Fruit fly (Drosophila melanogaster) whole organism, embryonic: ENCODE results near the gene Cyp12a5.

Experiments used
- Asciz ChIP-seq: fragments of 200-800 bp; sonication (Bioruptor generic); optimal IDR thresholded peaks from 2 replicates; lab custom pipeline; 2017; ENCODE audit warnings: missing biosample characterization, mild to moderate bottlenecking, missing genetic modification characterization, missing genetic modification reagents
- Awh ChIP-seq: fragments of 200-800 bp; sonication (Bioruptor generic); IDR thresholded peaks from 2 replicates; pipeline ENCODE4, ENCODE4 v1.3.6; 2022; ENCODE audit warnings: missing biosample characterization, missing genetic modification characterization
- CG14965 ChIP-seq: fragments of 200-800 bp; sonication (Bioruptor generic); optimal IDR thresholded peaks from 2 replicates; lab custom pipeline; 2016; ENCODE audit warnings: missing biosample characterization, missing genetic modification characterization, borderline replicate concordance
- CG1603 ChIP-seq: fragments of 200-800 bp; sonication (Bioruptor generic); optimal IDR thresholded peaks from 2 replicates; lab custom pipeline; 2019; ENCODE audit warnings: missing biosample characterization, mild to moderate bottlenecking, missing genetic modification characterization, moderate library complexity
- CG17361 ChIP-seq: fragments of 200-800 bp; sonication (Bioruptor generic); IDR thresholded peaks from 3 replicates; pipeline ENCODE4 v1.3.6; 2022; ENCODE audit warnings: missing biosample characterization, missing genetic modification characterization
- CG18262 ChIP-seq: fragments of 200-800 bp; optimal IDR thresholded peaks from 3 replicates; lab custom pipeline; 2019; ENCODE audit warnings: missing biosample characterization, mild to moderate bottlenecking, missing genetic modification characterization, moderate library complexity
- CG18476 ChIP-seq: fragments of 200-800 bp; sonication (Bioruptor generic); optimal IDR thresholded peaks from 2 replicates; lab custom pipeline; 2016; ENCODE audit warnings: missing biosample characterization, mild to moderate bottlenecking, missing genetic modification characterization
- CG2875 ChIP-seq: fragments of 200-800 bp; sonication (Bioruptor generic); optimal IDR thresholded peaks from 2 replicates; lab custom pipeline; 2017; ENCODE audit warnings: missing biosample characterization, mild to moderate bottlenecking, missing genetic modification characterization, missing genetic modification reagents
- CG2889 ChIP-seq: fragments of 200-800 bp; sonication (Bioruptor generic); IDR thresholded peaks from 3 replicates; pipeline ENCODE4 v1.3.6; 2022; ENCODE audit warnings: missing biosample characterization, missing genetic modification characterization
- CG30403 ChIP-seq: fragments of 200-800 bp; sonication (Bioruptor generic); optimal IDR thresholded peaks from 3 replicates; lab custom pipeline; 2016; ENCODE audit warnings: missing biosample characterization, missing genetic modification characterization
- CG30431 ChIP-seq: fragments of 200-800 bp; sonication (Bioruptor generic); optimal IDR thresholded peaks from 2 replicates; lab custom pipeline; 2017; ENCODE audit warnings: missing biosample characterization, missing genetic modification characterization
- CG31441 ChIP-seq: fragments of 200-800 bp; sonication (Bioruptor generic); IDR thresholded peaks from 2 replicates; pipeline ENCODE4 v1.3.6; 2022; ENCODE audit warnings: missing biosample characterization, missing genetic modification characterization
- CG4328 ChIP-seq: fragments of 200-800 bp; sonication (Bioruptor generic); optimal IDR thresholded peaks from 3 replicates; lab custom pipeline; 2017; ENCODE audit warnings: missing biosample characterization, missing genetic modification reagents, missing genetic modification characterization
- CG4617 ChIP-seq: fragments of 200-800 bp; sonication (Bioruptor generic); optimal IDR thresholded peaks from 3 replicates; lab custom pipeline; 2016; ENCODE audit warnings: missing biosample characterization, missing genetic modification characterization, borderline replicate concordance
- CG5953 ChIP-seq: fragments of 200-800 bp; sonication (Bioruptor generic); IDR thresholded peaks from 2 replicates; pipeline ENCODE4 v1.3.6; 2022; ENCODE audit warnings: missing biosample characterization, missing genetic modification characterization
- CG6654 ChIP-seq: fragments of 200-800 bp; sonication (Bioruptor generic); optimal IDR thresholded peaks from 2 replicates; lab custom pipeline; 2017; ENCODE audit warnings: missing biosample characterization, mild to moderate bottlenecking, missing genetic modification characterization
- CG7271 ChIP-seq: fragments of 200-800 bp; sonication (Bioruptor generic); optimal IDR thresholded peaks from 2 replicates; lab custom pipeline; 2018; ENCODE audit warnings: missing biosample characterization, mild to moderate bottlenecking, missing genetic modification characterization, moderate library complexity
- CG7786 ChIP-seq: fragments of 200-800 bp; sonication (Bioruptor generic); optimal IDR thresholded peaks from 2 replicates; lab custom pipeline; 2016; ENCODE audit warnings: missing biosample characterization, missing genetic modification characterization
- CG7928 ChIP-seq: fragments of 200-800 bp; sonication (Bioruptor generic); optimal IDR thresholded peaks from 2 replicates; lab custom pipeline; 2017; ENCODE audit warnings: missing biosample characterization, mild to moderate bottlenecking, missing genetic modification characterization
- CG8281 ChIP-seq: fragments of 200-800 bp; sonication (Bioruptor generic); optimal IDR thresholded peaks from 2 replicates; lab custom pipeline; 2018; ENCODE audit warnings: missing biosample characterization, mild to moderate bottlenecking, missing genetic modification characterization, moderate library complexity
- CG9727 ChIP-seq: fragments of 200-800 bp; sonication (Bioruptor generic); optimal IDR thresholded peaks from 3 replicates; lab custom pipeline; 2017; ENCODE audit warnings: missing biosample characterization, mild to moderate bottlenecking, missing genetic modification characterization
- CG9932 ChIP-seq: fragments of 200-800 bp; sonication (Bioruptor generic); IDR thresholded peaks from 2 replicates; pipeline ENCODE4 v1.3.6; 2022; ENCODE audit warnings: missing biosample characterization, missing genetic modification characterization
- Camta ChIP-seq: fragments of 200-800 bp; sonication (Bioruptor generic); optimal IDR thresholded peaks from 2 replicates; lab custom pipeline; 2016; ENCODE audit warnings: missing biosample characterization, missing genetic modification characterization
- E2f1 ChIP-seq: fragments of 200-800 bp; sonication (Bioruptor generic); IDR thresholded peaks from 2 replicates; pipeline ENCODE4 v1.3.6; 2022; ENCODE audit warnings: missing biosample characterization, missing genetic modification characterization
- Fer2 ChIP-seq: fragments of 200-800 bp; sonication (Bioruptor generic); optimal IDR thresholded peaks from 2 replicates; lab custom pipeline; 2018; ENCODE audit warnings: missing biosample characterization, mild to moderate bottlenecking, missing genetic modification characterization, moderate library complexity
- H2.0 ChIP-seq: fragments of 200-800 bp; sonication (Bioruptor generic); IDR thresholded peaks from 2 replicates; pipeline ENCODE4 v1.3.6; 2022; ENCODE audit warnings: missing biosample characterization, missing genetic modification characterization
- HLH4C ChIP-seq: fragments of 200-800 bp; sonication (Bioruptor generic); IDR thresholded peaks from 3 replicates; pipeline ENCODE4 v1.3.6; 2022; ENCODE audit warnings: missing biosample characterization, missing genetic modification characterization; ENCODE audit not compliant: partially characterized antibody
- HLHmδ ChIP-seq: fragments of 200-800 bp; sonication (Bioruptor generic); optimal IDR thresholded peaks from 2 replicates; lab custom pipeline; 2018; ENCODE audit warnings: missing biosample characterization, mild to moderate bottlenecking, missing genetic modification characterization, moderate library complexity
- Hmr ChIP-seq: fragments of 200-800 bp; sonication (Bioruptor generic); optimal IDR thresholded peaks from 3 replicates; lab custom pipeline; 2017; ENCODE audit warnings: mild to moderate bottlenecking, missing biosample characterization, missing genetic modification reagents, missing genetic modification characterization
- Optix ChIP-seq: fragments of 200-800 bp; sonication (Bioruptor generic); IDR thresholded peaks from 3 replicates; pipeline ENCODE4 v1.3.6; 2022; ENCODE audit warnings: missing biosample characterization, missing genetic modification characterization
- Sin3A ChIP-seq: fragments of >200 bp; optimal IDR thresholded peaks from 2 replicates; lab custom pipeline; 2018
- Sox100B ChIP-seq: fragments of 200-800 bp; sonication (Bioruptor generic); optimal IDR thresholded peaks from 3 replicates; lab custom pipeline; 2018; ENCODE audit warnings: missing biosample characterization, mild to moderate bottlenecking, missing genetic modification characterization
- Tbp ChIP-seq: fragments of >200 bp; optimal IDR thresholded peaks from 2 replicates; lab custom pipeline; 2018; ENCODE audit warnings: missing biosample characterization, missing genetic modification characterization
- cg ChIP-seq: fragments of 200-800 bp; sonication (Bioruptor generic); optimal IDR thresholded peaks from 3 replicates; lab custom pipeline; 2019; ENCODE audit warnings: missing biosample characterization, mild to moderate bottlenecking, missing genetic modification characterization, moderate library complexity
- chn ChIP-seq: fragments of 200-800 bp; sonication (Bioruptor generic); optimal IDR thresholded peaks from 2 replicates; lab custom pipeline; 2016; ENCODE audit warnings: missing biosample characterization, missing genetic modification characterization
- jigr1 ChIP-seq: fragments of 200-800 bp; sonication (Bioruptor generic); IDR thresholded peaks from 3 replicates; pipeline ENCODE4 v1.3.6; 2022; ENCODE audit warnings: missing biosample characterization, missing genetic modification characterization
- jumu ChIP-seq: fragments of 200-800 bp; sonication (Bioruptor generic); optimal IDR thresholded peaks from 3 replicates; lab custom pipeline; 2016; ENCODE audit warnings: missing biosample characterization, missing genetic modification characterization
- kah ChIP-seq: fragments of 200-800 bp; sonication (Bioruptor generic); optimal IDR thresholded peaks from 2 replicates; lab custom pipeline; 2018; ENCODE audit warnings: missing biosample characterization, mild to moderate bottlenecking, missing genetic modification characterization
- lab ChIP-seq: fragments of 200-800 bp; sonication (Bioruptor generic); optimal IDR thresholded peaks from 3 replicates; lab custom pipeline; 2017; ENCODE audit warnings: missing biosample characterization, missing genetic modification characterization, mild to moderate bottlenecking, moderate library complexity, missing genetic modification reagents
- luna ChIP-seq: fragments of 200-800 bp; sonication (Bioruptor generic); optimal IDR thresholded peaks from 2 replicates; lab custom pipeline; 2016; ENCODE audit warnings: missing biosample characterization, missing genetic modification characterization
- p53 ChIP-seq: fragments of 200-800 bp; sonication (Bioruptor generic); optimal IDR thresholded peaks from 2 replicates; lab custom pipeline; 2016; ENCODE audit warnings: missing biosample characterization, missing genetic modification characterization
- pnt ChIP-seq: fragments of 200-800 bp; sonication (Bioruptor generic); optimal IDR thresholded peaks from 3 replicates; lab custom pipeline; 2016; ENCODE audit warnings: missing biosample characterization, missing genetic modification characterization
- schlank ChIP-seq: fragments of 200-800 bp; sonication (Bioruptor generic); optimal IDR thresholded peaks from 2 replicates; lab custom pipeline; 2018; ENCODE audit warnings: missing biosample characterization, mild to moderate bottlenecking, missing genetic modification characterization
- sob ChIP-seq: fragments of 200-800 bp; sonication (Bioruptor generic); IDR thresholded peaks from 2 replicates; pipeline ENCODE4 v1.3.6; 2022; ENCODE audit warnings: missing biosample characterization, missing genetic modification characterization
- vfl ChIP-seq: fragments of 200-800 bp; sonication (Bioruptor generic); optimal IDR thresholded peaks from 2 replicates; lab custom pipeline; 2016; ENCODE audit warnings: missing biosample characterization, missing genetic modification characterization
- wdn ChIP-seq: fragments of 200-800 bp; sonication (Bioruptor generic); IDR thresholded peaks from 2 replicates; pipeline ENCODE4 v1.3.6; 2022; ENCODE audit warnings: missing biosample characterization, missing genetic modification characterization
- wek ChIP-seq: fragments of 200-800 bp; sonication (Bioruptor generic); optimal IDR thresholded peaks from 3 replicates; lab custom pipeline; 2018; ENCODE audit warnings: missing biosample characterization, mild to moderate bottlenecking, missing genetic modification characterization, moderate library complexity

Cyp12a5 gene

dm6 chr3R:19151848-19152787 is 19.7 kb downstream of the Cyp12a5 start (continued):
- TF ChIP-seq CG5953 (GFP tag; lab: Robert Waterston, UW), result peak; percentile 36; the same call in 1 of the 2 replicates
- TF ChIP-seq CG9932 (GFP tag; lab: Robert Waterston, UW), result peak; percentile 48; the same call in 1 of the 2 replicates
- TF ChIP-seq Hmr (GFP tag; lab: Kevin White, UChicago), result no peak
- TF ChIP-seq CG17361 (GFP tag; lab: Robert Waterston, UW), result 0 out of 3 replicates have a peak, but pooled peaks have one; percentile 28
- TF ChIP-seq Optix (GFP tag; lab: Robert Waterston, UW), result no peak
- TF ChIP-seq wek (GFP tag; lab: Kevin White, UChicago), result no peak
- TF ChIP-seq vfl (GFP tag; lab: Kevin White, UChicago), result no peak
- no peak for TF ChIP-seq CG2875 (GFP tag; lab: Kevin White, UChicago)
- 0 out of 2 replicates have a peak, but pooled peaks have one; percentile 10 for TF ChIP-seq wdn (GFP tag; lab: Robert Waterston, UW)
- TF ChIP-seq CG30431 (GFP tag; lab: Kevin White, UChicago), result no peak
- TF ChIP-seq CG2889 (GFP tag; lab: Robert Waterston, UW), result no peak; the same call in 2 of the 3 replicates
- TF ChIP-seq chn (GFP tag; lab: Kevin White, UChicago), result no peak
- TF ChIP-seq CG4617 (GFP tag; lab: Kevin White, UChicago), result no peak
- peak; percentile 55 for TF ChIP-seq sob (GFP tag; lab: Robert Waterston, UW)
- TF ChIP-seq kah (GFP tag; lab: Kevin White, UChicago), result no peak
- no peak for TF ChIP-seq CG18476 (GFP tag; lab: Kevin White, UChicago)
- peak; percentile 67 for TF ChIP-seq E2f1 (GFP tag; lab: Robert Waterston, UW)
- no peak for TF ChIP-seq pnt (GFP tag; lab: Kevin White, UChicago)
- no peak for TF ChIP-seq p53 (GFP tag; lab: Kevin White, UChicago)
- no peak for TF ChIP-seq Fer2
- TF ChIP-seq jumu (GFP tag; lab: Kevin White, UChicago), result no peak
- TF ChIP-seq Sin3A (lab: Kevin White, UChicago), result no peak
- no peak for TF ChIP-seq CG8281
- peak; percentile 13 for TF ChIP-seq schlank (tag; lab: Kevin White, UChicago)
- TF ChIP-seq CG31441, result 0 out of 2 replicates have a peak, but pooled peaks have one; percentile 24
- TF ChIP-seq lab (GFP tag; lab: Kevin White, UChicago), result peak; percentile 61
- TF ChIP-seq CG4328, result no peak
- no peak for TF ChIP-seq Tbp (GFP tag; lab: Kevin White, UChicago)
- TF ChIP-seq Sox100B (GFP tag; lab: Kevin White, UChicago), result peak; percentile 25
- TF ChIP-seq CG9727, result peak; percentile 16
- no peak for TF ChIP-seq Awh (GFP tag; lab: Robert Waterston, UW)
- TF ChIP-seq CG1603 (tag; lab: Kevin White, UChicago), result no peak
- TF ChIP-seq Asciz (GFP tag; lab: Kevin White, UChicago), result no peak
- TF ChIP-seq CG7271 (tag; lab: Kevin White, UChicago), result no peak
- no peak for TF ChIP-seq CG14965 (GFP tag; lab: Kevin White, UChicago)
- no peak for TF ChIP-seq luna (GFP tag; lab: Kevin White, UChicago)
- no peak for TF ChIP-seq HLHmδ (GFP tag; lab: Kevin White, UChicago)
- no peak for TF ChIP-seq CG6654 (GFP tag; lab: Kevin White, UChicago)
- no peak for TF ChIP-seq CG7928 (GFP tag; lab: Kevin White, UChicago)
- no peak for TF ChIP-seq Camta (GFP tag; lab: Kevin White, UChicago)
- no peak for TF ChIP-seq cg (GFP tag; lab: Kevin White, UChicago)
- TF ChIP-seq CG30403 (GFP tag; lab: Kevin White, UChicago), result peak; percentile 13
- no peak for TF ChIP-seq CG7786 (GFP tag; lab: Kevin White, UChicago)
- TF ChIP-seq H2.0 (GFP tag; lab: Robert Waterston, UW), result peak; percentile 56; the same call in 1 of the 2 replicates
- peak; percentile 10 for TF ChIP-seq CG18262 (tag; lab: Kevin White, UChicago)
- no peak for TF ChIP-seq jigr1 (GFP tag; lab: Robert Waterston, UW)
- no peak for TF ChIP-seq HLH4C (GFP tag; lab: Robert Waterston, UW)
